Fruit fly (Drosophila melanogaster) S2 (cell line): ENCODE results near the gene CG10237.

Source experiments
- CG8478 ChIP-seq: fragments of >200 bp; optimal IDR thresholded peaks from 2 replicates; lab custom pipeline; 2018
- CTCF ChIP-seq, 2 experiments: fragments of >200 bp; optimal IDR thresholded peaks; 2 replicates each; lab custom pipeline; 2018

- TF ChIP-seq CG8478 (lab: Kevin White, UChicago) = no peak
- no peak for TF ChIP-seq CTCF (optimal IDR thresholded peaks at IDR 0.05; lab: Kevin White, UChicago)
These were observed 24.5 kb downstream of the CG10237 start, which contains the start of gene lectin-37Da for dm6 chr2L:19418017-19418416.
